Fruit fly (Drosophila melanogaster) whole organism, embryonic: ENCODE measurements around the gene CG6420.
A peak's percentile ranks its signal among the peaks of the same experiment; 100 is the strongest.

Source experiments
- Ada2b ChIP-seq: fragments of 200-800 bp; sonication (Bioruptor generic); IDR thresholded peaks from 2 replicates; pipeline ENCODE4 v1.3.6; 2022; ENCODE audit warnings: missing biosample characterization, missing genetic modification characterization
- Adf1 ChIP-seq: fragments of 200-800 bp; sonication (Bioruptor generic); IDR thresholded peaks from 2 replicates; pipeline ENCODE4 v1.3.6; 2022; ENCODE audit warnings: missing biosample characterization, missing genetic modification characterization
- Atf-2 ChIP-seq: fragments of 200-800 bp; sonication (Bioruptor generic); optimal IDR thresholded peaks from 2 replicates; lab custom pipeline; 2016; ENCODE audit warnings: missing biosample characterization, missing genetic modification characterization
- Awh ChIP-seq: fragments of 200-800 bp; sonication (Bioruptor generic); IDR thresholded peaks from 2 replicates; pipeline ENCODE4, ENCODE4 v1.3.6; 2022; ENCODE audit warnings: missing biosample characterization, missing genetic modification characterization
- BtbVII ChIP-seq: fragments of 200-800 bp; sonication (Bioruptor generic); optimal IDR thresholded peaks from 3 replicates; lab custom pipeline; 2017; ENCODE audit warnings: missing biosample characterization, mild to moderate bottlenecking, missing genetic modification characterization
- CG11695 ChIP-seq: fragments of 200-800 bp; sonication (Bioruptor generic); IDR thresholded peaks from 3 replicates; pipeline ENCODE4 v1.3.6; 2022; ENCODE audit warnings: missing biosample characterization, missing genetic modification characterization
- CG12744 ChIP-seq: fragments of 200-800 bp; sonication (Bioruptor generic); optimal IDR thresholded peaks from 2 replicates; lab custom pipeline; 2016; ENCODE audit warnings: missing biosample characterization, missing genetic modification characterization
- CG12769 ChIP-seq: fragments of 200-800 bp; sonication (Bioruptor generic); optimal IDR thresholded peaks from 2 replicates; lab custom pipeline; 2019; ENCODE audit warnings: missing biosample characterization, mild to moderate bottlenecking, missing genetic modification characterization, moderate library complexity
- CG13287 ChIP-seq: fragments of 200-800 bp; sonication (Bioruptor generic); IDR thresholded peaks from 2 replicates; pipeline ENCODE4 v1.3.6; 2022; ENCODE audit warnings: missing biosample characterization, missing genetic modification characterization; ENCODE audit not compliant: partially characterized antibody
- CG13894 ChIP-seq: fragments of 200-800 bp; sonication (Bioruptor generic); optimal IDR thresholded peaks from 3 replicates; lab custom pipeline; 2018; ENCODE audit warnings: missing biosample characterization, mild to moderate bottlenecking, missing genetic modification characterization, moderate library complexity
- CG14860 ChIP-seq: fragments of 200-800 bp; sonication (Bioruptor generic); IDR thresholded peaks from 3 replicates; pipeline ENCODE4 v1.3.6; 2022; ENCODE audit warnings: missing biosample characterization, missing genetic modification characterization; ENCODE audit not compliant: partially characterized antibody
- CG14965 ChIP-seq: fragments of 200-800 bp; sonication (Bioruptor generic); optimal IDR thresholded peaks from 2 replicates; lab custom pipeline; 2016; ENCODE audit warnings: missing biosample characterization, missing genetic modification characterization, borderline replicate concordance
- CG15601 ChIP-seq: fragments of 200-800 bp; sonication (Bioruptor generic); optimal IDR thresholded peaks from 3 replicates; lab custom pipeline; 2019; ENCODE audit warnings: missing biosample characterization, mild to moderate bottlenecking, missing genetic modification characterization, moderate library complexity
- CG2889 ChIP-seq: fragments of 200-800 bp; sonication (Bioruptor generic); IDR thresholded peaks from 3 replicates; pipeline ENCODE4 v1.3.6; 2022; ENCODE audit warnings: missing biosample characterization, missing genetic modification characterization
- CG32767 ChIP-seq: fragments of 200-800 bp; sonication (Bioruptor generic); IDR thresholded peaks from 2 replicates; pipeline ENCODE4 v1.3.6; 2022; ENCODE audit warnings: missing biosample characterization, missing genetic modification characterization
- CG34376 ChIP-seq: fragments of 200-800 bp; sonication (Bioruptor generic); optimal IDR thresholded peaks from 2 replicates; lab custom pipeline; 2018; ENCODE audit warnings: missing biosample characterization, mild to moderate bottlenecking, missing genetic modification characterization
- CG4424 ChIP-seq: fragments of 200-800 bp; sonication (Bioruptor generic); optimal IDR thresholded peaks from 3 replicates; lab custom pipeline; 2016; ENCODE audit warnings: missing biosample characterization, missing genetic modification characterization
- CG6765 ChIP-seq: fragments of 200-800 bp; sonication (Bioruptor generic); optimal IDR thresholded peaks from 3 replicates; lab custom pipeline; 2017; ENCODE audit warnings: missing biosample characterization, mild to moderate bottlenecking, missing genetic modification characterization
- CTCF ChIP-seq: fragments of 200-800 bp; sonication (Bioruptor generic); optimal IDR thresholded peaks from 2 replicates; lab custom pipeline; 2017; ENCODE audit warnings: missing biosample characterization, mild to moderate bottlenecking, missing genetic modification characterization, moderate library complexity
- Chrac-16 ChIP-seq: fragments of 200-800 bp; sonication (Bioruptor generic); optimal IDR thresholded peaks from 3 replicates; lab custom pipeline; 2016; ENCODE audit warnings: missing biosample characterization, missing genetic modification characterization
- Dad ChIP-seq: fragments of 200-800 bp; sonication (Bioruptor generic); optimal IDR thresholded peaks from 3 replicates; lab custom pipeline; 2016; ENCODE audit warnings: missing biosample characterization, missing genetic modification characterization
- Dref ChIP-seq: fragments of 200-800 bp; sonication (Bioruptor generic); IDR thresholded peaks from 2 replicates; pipeline ENCODE4 v1.3.6; 2022; ENCODE audit warnings: missing biosample characterization, missing genetic modification characterization
- E2f1 ChIP-seq: fragments of 200-800 bp; sonication (Bioruptor generic); IDR thresholded peaks from 2 replicates; pipeline ENCODE4 v1.3.6; 2022; ENCODE audit warnings: missing biosample characterization, missing genetic modification characterization
- GATAe ChIP-seq: fragments of 200-800 bp; sonication (Bioruptor generic); conservative IDR thresholded peaks from 2 replicates; pipeline ENCODE4 v1.3.6; 2022; ENCODE audit warnings: missing biosample characterization, missing genetic modification characterization
- HLHmδ ChIP-seq: fragments of 200-800 bp; sonication (Bioruptor generic); optimal IDR thresholded peaks from 2 replicates; lab custom pipeline; 2018; ENCODE audit warnings: missing biosample characterization, mild to moderate bottlenecking, missing genetic modification characterization, moderate library complexity
- Max ChIP-seq: fragments of 200-800 bp; sonication (Bioruptor generic); optimal IDR thresholded peaks from 2 replicates; lab custom pipeline; 2016; ENCODE audit warnings: missing biosample characterization, mild to moderate bottlenecking, missing genetic modification characterization
- Pdp1 ChIP-seq, 2 experiments: fragments of 200-800 bp; sonication (Bioruptor generic); optimal IDR thresholded peaks; 3 replicates each; lab custom pipeline; 2016; ENCODE audit warnings: missing biosample characterization in 2 of 2, missing genetic modification characterization in 2 of 2, mild to moderate bottlenecking in 1 of 2, moderate library complexity in 1 of 2
- Scr ChIP-seq: fragments of 200-800 bp; sonication (Bioruptor generic); IDR thresholded peaks from 2 replicates; pipeline ENCODE4 v1.3.6; 2022; ENCODE audit warnings: missing biosample characterization, missing genetic modification characterization; ENCODE audit not compliant: partially characterized antibody
- Taf1 ChIP-seq: fragments of 200-800 bp; sonication (Bioruptor generic); IDR thresholded peaks from 2 replicates; pipeline ENCODE4 v1.3.6; 2022; ENCODE audit warnings: missing biosample characterization, missing genetic modification characterization
- Usf ChIP-seq: fragments of 200-800 bp; sonication (Bioruptor generic); optimal IDR thresholded peaks from 2 replicates; lab custom pipeline; 2017; ENCODE audit warnings: missing genotype, missing biosample characterization, missing genetic modification characterization
- Vsx1 ChIP-seq: fragments of 200-800 bp; sonication (Bioruptor generic); optimal IDR thresholded peaks from 2 replicates; lab custom pipeline; 2017; ENCODE audit warnings: missing biosample characterization, mild to moderate bottlenecking, missing genetic modification characterization, missing genetic modification reagents
- Xrp1 ChIP-seq: fragments of 200-800 bp; sonication (Bioruptor generic); IDR thresholded peaks from 2 replicates; pipeline ENCODE4 v1.3.6; 2022; ENCODE audit warnings: missing biosample characterization, missing genetic modification characterization
- amos ChIP-seq: fragments of 200-800 bp; sonication (Bioruptor generic); IDR thresholded peaks from 2 replicates; pipeline ENCODE4 v1.3.6; 2022; ENCODE audit warnings: missing biosample characterization, missing genetic modification characterization; ENCODE audit not compliant: partially characterized antibody
- bab2 ChIP-seq: fragments of 200-800 bp; sonication (Bioruptor generic); optimal IDR thresholded peaks from 2 replicates; lab custom pipeline; 2016; ENCODE audit warnings: missing biosample characterization, missing genetic modification characterization
- caup ChIP-seq: fragments of 200-800 bp; sonication (Bioruptor generic); optimal IDR thresholded peaks from 3 replicates; lab custom pipeline; 2017; ENCODE audit warnings: missing biosample characterization, mild to moderate bottlenecking, missing genetic modification characterization, moderate library complexity; ENCODE audit not compliant: severe bottlenecking
- cg ChIP-seq: fragments of 200-800 bp; sonication (Bioruptor generic); optimal IDR thresholded peaks from 3 replicates; lab custom pipeline; 2019; ENCODE audit warnings: missing biosample characterization, mild to moderate bottlenecking, missing genetic modification characterization, moderate library complexity
- dmrt99B ChIP-seq: fragments of 200-800 bp; sonication (Bioruptor generic); optimal IDR thresholded peaks from 2 replicates; lab custom pipeline; 2018; ENCODE audit warnings: missing biosample characterization, mild to moderate bottlenecking, missing genetic modification characterization, moderate library complexity
- eve ChIP-seq, 2 experiments: fragments of >200 bp; optimal IDR thresholded peaks; 2 replicates each; lab custom pipeline; 2017; ENCODE audit warnings: missing biosample characterization in 2 of 2, missing genetic modification characterization in 2 of 2
- exex ChIP-seq: fragments of 200-800 bp; sonication (Bioruptor generic); optimal IDR thresholded peaks from 4 replicates; lab custom pipeline; 2018; ENCODE audit warnings: missing biosample characterization, mild to moderate bottlenecking, missing genetic modification characterization, moderate library complexity
- fd96Cb ChIP-seq: fragments of 200-800 bp; sonication (Bioruptor generic); optimal IDR thresholded peaks from 2 replicates; lab custom pipeline; 2018; ENCODE audit warnings: missing biosample characterization, mild to moderate bottlenecking, missing genetic modification characterization, moderate library complexity
- fru ChIP-seq: fragments of >200 bp; optimal IDR thresholded peaks from 2 replicates; lab custom pipeline; 2017
- ftz-f1 ChIP-seq: fragments of 200-800 bp; sonication (Bioruptor generic); optimal IDR thresholded peaks from 2 replicates; lab custom pipeline; 2016; ENCODE audit warnings: missing biosample characterization, missing genetic modification characterization
- gsb ChIP-seq: fragments of 200-800 bp; sonication (Bioruptor generic); IDR thresholded peaks from 2 replicates; pipeline ENCODE4 v1.3.6; 2022; ENCODE audit warnings: missing biosample characterization, missing genetic modification characterization
- lbe ChIP-seq: fragments of 200-800 bp; sonication (Bioruptor generic); optimal IDR thresholded peaks from 2 replicates; lab custom pipeline; 2016; ENCODE audit warnings: missing biosample characterization, mild to moderate bottlenecking, missing genetic modification characterization
- nau ChIP-seq: fragments of 200-800 bp; sonication (Bioruptor generic); optimal IDR thresholded peaks from 3 replicates; lab custom pipeline; 2017; ENCODE audit warnings: missing biosample characterization, mild to moderate bottlenecking, missing genetic modification characterization, missing genetic modification reagents
- nerfin-2 ChIP-seq: fragments of 200-800 bp; sonication (Bioruptor generic); IDR thresholded peaks from 2 replicates; pipeline ENCODE4 v1.3.6; 2022; ENCODE audit warnings: missing biosample characterization, missing genetic modification characterization; ENCODE audit not compliant: partially characterized antibody
- pan ChIP-seq, 4 experiments: fragments of >200 bp in 3 of 4; fragments of 200-800 bp in 1 of 4; sonication (Bioruptor generic) in 1 of 4; optimal IDR thresholded peaks in 3 of 4; IDR thresholded peaks in 1 of 4; 2 replicates each; pipeline versions ENCODE4 v1.3.6 to Lab custom; 2017 to 2022; ENCODE audit warnings: missing biosample characterization in 2 of 4, missing genetic modification characterization in 2 of 4, mixed read lengths in 1 of 4
- pzg ChIP-seq: fragments of 200-800 bp; sonication (Bioruptor generic); optimal IDR thresholded peaks from 3 replicates; lab custom pipeline; 2018; ENCODE audit warnings: missing biosample characterization, mild to moderate bottlenecking, missing genetic modification characterization, moderate library complexity
- sens ChIP-seq: fragments of 200-800 bp; sonication (Bioruptor generic); peaks from one replicate; lab custom pipeline; 2016; ENCODE audit warnings: missing biosample characterization, missing genetic modification characterization
- sisA ChIP-seq: fragments of 200-800 bp; sonication (Bioruptor generic); IDR thresholded peaks from 2 replicates; pipeline ENCODE4 v1.3.6; 2022; ENCODE audit warnings: missing biosample characterization, missing genetic modification characterization
- ssp ChIP-seq: fragments of 200-800 bp; sonication (Bioruptor generic); IDR thresholded peaks from 2 replicates; pipeline ENCODE4 v1.3.6; 2022; ENCODE audit warnings: missing biosample characterization, missing genetic modification characterization
- zen ChIP-seq: fragments of 200-800 bp; sonication (Bioruptor generic); optimal IDR thresholded peaks from 3 replicates; lab custom pipeline; 2018; ENCODE audit warnings: missing biosample characterization, mild to moderate bottlenecking, missing genetic modification characterization, moderate library complexity

The CG6420 gene

dm6 chr3R:26717295-26717694, 7.7 kb downstream of the CG6420 start, which contains the start of gene CG6425 (continued):
- TF ChIP-seq CG13287 (GFP tag; lab: Robert Waterston, UW) (no peak), Vsx1 (GFP tag; lab: Kevin White, UChicago) (no peak), lbe (GFP tag; lab: Kevin White, UChicago) (no peak), Awh (GFP tag; lab: Robert Waterston, UW) (no peak), CG12744 (no peak), amos (GFP tag; lab: Robert Waterston, UW) (peak; percentile 46), HLHmδ (GFP tag; lab: Kevin White, UChicago) (no peak), dmrt99B (tag; lab: Kevin White, UChicago) (no peak), ssp (GFP tag; lab: Robert Waterston, UW) (peak; percentile 97), Xrp1 (GFP tag; lab: Robert Waterston, UW) (no peak), caup (GFP tag; lab: Kevin White, UChicago) (no peak), nerfin-2 (GFP tag; lab: Robert Waterston, UW) (no peak), CG6765 (GFP tag; lab: Kevin White, UChicago) (no peak), GATAe (GFP tag; lab: Robert Waterston, UW) (no peak), CG32767 (GFP tag; lab: Robert Waterston, UW) (no peak), Dref (peak; percentile 44), CG15601 (tag; lab: Kevin White, UChicago) (no peak), CG14965 (GFP tag; lab: Kevin White, UChicago) (no peak), BtbVII (GFP tag; lab: Kevin White, UChicago) (no peak), Ada2b (GFP tag; lab: Robert Waterston, UW) (peak; percentile 30; the same call in 1 of the 2 replicates), Adf1 (GFP tag; lab: Robert Waterston, UW) (no peak), CTCF (no peak), cg (GFP tag; lab: Kevin White, UChicago) (no peak), sisA (GFP tag; lab: Robert Waterston, UW) (no peak), pan (optimal IDR thresholded peaks at IDR 0.05; lab: Kevin White, UChicago) (no peak), pan (GFP tag; optimal IDR thresholded peaks at IDR 0.05 in 1 of 2, IDR thresholded peaks at IDR 0.05 in 1 of 2) (peak in 1 of 2 experiments; percentile 34), gsb (no peak), eve (GFP tag; optimal IDR thresholded peaks at IDR 0.05; lab: Kevin White, UChicago) (no peak), zen (tag; lab: Kevin White, UChicago) (no peak), nau (GFP tag; lab: Kevin White, UChicago) (no peak), fd96Cb (tag; lab: Kevin White, UChicago) (no peak), Max (GFP tag; lab: Kevin White, UChicago) (no peak), Atf-2 (no peak), Scr (GFP tag; lab: Robert Waterston, UW) (no peak), CG13894 (tag; lab: Kevin White, UChicago) (no peak), sens (GFP tag; lab: Kevin White, UChicago) (peak; percentile 78), Dad (GFP tag; lab: Kevin White, UChicago) (no peak), Chrac-16 (GFP tag; lab: Kevin White, UChicago) (no peak), bab2 (GFP tag; lab: Kevin White, UChicago) (no peak), CG4424 (GFP tag; lab: Kevin White, UChicago) (no peak), CG11695 (no peak), Pdp1 (GFP tag; optimal IDR thresholded peaks at IDR 0.05; lab: Kevin White, UChicago) (no peak), fru (lab: Kevin White, UChicago) (no peak), Usf (no peak), exex (tag; lab: Kevin White, UChicago) (no peak), ftz-f1 (GFP tag; lab: Kevin White, UChicago) (no peak), E2f1 (no peak), CG12769 (tag; lab: Kevin White, UChicago) (no peak), CG2889 (GFP tag; lab: Robert Waterston, UW) (no peak), CG34376 (GFP tag; lab: Kevin White, UChicago) (no peak), pzg (GFP tag; lab: Kevin White, UChicago) (peak; percentile 59), Taf1 (GFP tag; lab: Robert Waterston, UW) (no peak), CG14860 (GFP tag; lab: Robert Waterston, UW) (no peak)
